Fruit fly (Drosophila melanogaster) whole organism, prepupa: ENCODE measurements around the gene CG10874.
A peak's percentile ranks its signal among the peaks of the same experiment; 100 is the strongest.

Experiments used
- Blimp-1 ChIP-seq: fragments of 200-800 bp; sonication (Bioruptor generic); optimal IDR thresholded peaks from 3 replicates; lab custom pipeline; 2017; ENCODE audit warnings: missing biosample characterization, missing genetic modification characterization, mild to moderate bottlenecking, moderate library complexity, missing genetic modification reagents
- CG10669 ChIP-seq: fragments of 200-800 bp; sonication (Bioruptor generic); optimal IDR thresholded peaks from 3 replicates; lab custom pipeline; 2018; ENCODE audit warnings: missing biosample characterization, mild to moderate bottlenecking, missing genetic modification characterization, moderate library complexity
- CG11294 ChIP-seq: fragments of 200-800 bp; sonication (Bioruptor generic); IDR thresholded peaks from 2 replicates; pipeline ENCODE4 v1.3.6; 2022; ENCODE audit warnings: missing biosample characterization, missing genetic modification characterization
- CG11762 ChIP-seq: fragments of 200-800 bp; sonication (Bioruptor generic); optimal IDR thresholded peaks from 3 replicates; lab custom pipeline; 2016; ENCODE audit warnings: missing biosample characterization, missing genetic modification characterization; ENCODE audit not compliant: insufficient read depth
- CG11902 ChIP-seq: fragments of 200-800 bp; sonication (Bioruptor generic); optimal IDR thresholded peaks from 3 replicates; lab custom pipeline; 2016; ENCODE audit warnings: missing biosample characterization, missing genetic modification characterization
- CG15336 ChIP-seq: fragments of 200-800 bp; sonication (Bioruptor generic); IDR thresholded peaks from 2 replicates; pipeline ENCODE4 v1.3.6; 2022; ENCODE audit warnings: missing biosample characterization, missing genetic modification characterization
- CG1621 ChIP-seq: fragments of 200-800 bp; sonication (Bioruptor generic); optimal IDR thresholded peaks from 3 replicates; lab custom pipeline; 2018; ENCODE audit warnings: missing biosample characterization, mild to moderate bottlenecking, missing genetic modification characterization
- CG3032 ChIP-seq: fragments of 200-800 bp; optimal IDR thresholded peaks from 2 replicates; lab custom pipeline; 2019; ENCODE audit warnings: missing biosample characterization, mild to moderate bottlenecking, missing genetic modification characterization, moderate library complexity
- CG3919 ChIP-seq: fragments of 200-800 bp; sonication (Bioruptor generic); optimal IDR thresholded peaks from 3 replicates; lab custom pipeline; 2016; ENCODE audit warnings: missing biosample characterization, missing genetic modification characterization
- CG7368 ChIP-seq: fragments of 200-800 bp; sonication (Bioruptor generic); optimal IDR thresholded peaks from 3 replicates; lab custom pipeline; 2016; ENCODE audit warnings: missing biosample characterization, missing genetic modification characterization
- CG8319 ChIP-seq: fragments of 200-800 bp; sonication (Bioruptor generic); optimal IDR thresholded peaks from 3 replicates; lab custom pipeline; 2016; ENCODE audit warnings: missing biosample characterization, missing genetic modification characterization
- CG8632 ChIP-seq: fragments of 200-800 bp; sonication (Bioruptor generic); optimal IDR thresholded peaks from 3 replicates; lab custom pipeline; 2016; ENCODE audit warnings: missing biosample characterization, missing genetic modification characterization
- Eip75B ChIP-seq: fragments of 200-800 bp; sonication (Bioruptor generic); optimal IDR thresholded peaks from 3 replicates; lab custom pipeline; 2016; ENCODE audit warnings: missing biosample characterization, missing genetic modification characterization
- Eip93F ChIP-seq: fragments of 200-800 bp; sonication (Bioruptor generic); optimal IDR thresholded peaks from 2 replicates; lab custom pipeline; 2016; ENCODE audit warnings: missing biosample characterization, mild to moderate bottlenecking, missing genetic modification characterization
- Ets21C ChIP-seq: fragments of 200-800 bp; sonication (Bioruptor generic); optimal IDR thresholded peaks from 3 replicates; lab custom pipeline; 2016; ENCODE audit warnings: missing biosample characterization, missing genetic modification characterization
- Gug ChIP-seq: fragments of 200-800 bp; sonication (Bioruptor generic); IDR thresholded peaks from 2 replicates; pipeline ENCODE4 v1.3.6; 2022; ENCODE audit warnings: missing biosample characterization, missing genetic modification characterization
- Hr4 ChIP-seq: fragments of 200-800 bp; sonication (Bioruptor generic); optimal IDR thresholded peaks from 3 replicates; lab custom pipeline; 2016; ENCODE audit warnings: missing biosample characterization, missing genetic modification characterization
- Lpt ChIP-seq: fragments of 200-800 bp; sonication (Bioruptor generic); optimal IDR thresholded peaks from 3 replicates; lab custom pipeline; 2016; ENCODE audit warnings: missing biosample characterization, missing genetic modification characterization
- Met ChIP-seq: fragments of 200-800 bp; sonication (Bioruptor generic); optimal IDR thresholded peaks from 3 replicates; lab custom pipeline; 2016; ENCODE audit warnings: missing biosample characterization, missing genetic modification characterization
- OdsH ChIP-seq: fragments of 200-800 bp; sonication (Bioruptor generic); optimal IDR thresholded peaks from 3 replicates; lab custom pipeline; 2016; ENCODE audit warnings: missing biosample characterization, missing genetic modification characterization
- Sox102F ChIP-seq: fragments of 200-800 bp; sonication (Bioruptor generic); optimal IDR thresholded peaks from 2 replicates; lab custom pipeline; 2016; ENCODE audit warnings: missing biosample characterization, mild to moderate bottlenecking, missing genetic modification characterization
- Sox14 ChIP-seq: fragments of 200-800 bp; sonication (Bioruptor generic); optimal IDR thresholded peaks from 3 replicates; lab custom pipeline; 2016; ENCODE audit warnings: missing biosample characterization, missing genetic modification characterization
- Sox15 ChIP-seq: fragments of 200-800 bp; sonication (Bioruptor generic); optimal IDR thresholded peaks from 3 replicates; lab custom pipeline; 2016; ENCODE audit warnings: missing biosample characterization, missing genetic modification characterization
- achi ChIP-seq: fragments of 200-800 bp; sonication (Bioruptor generic); optimal IDR thresholded peaks from 3 replicates; lab custom pipeline; 2016; ENCODE audit warnings: missing biosample characterization, missing genetic modification characterization
- cyc ChIP-seq: fragments of 200-800 bp; sonication (Bioruptor generic); optimal IDR thresholded peaks from 3 replicates; lab custom pipeline; 2016; ENCODE audit warnings: missing biosample characterization, missing genetic modification characterization
- dac ChIP-seq: fragments of 200-800 bp; sonication (Bioruptor generic); optimal IDR thresholded peaks from 2 replicates; lab custom pipeline; 2017; ENCODE audit warnings: missing biosample characterization, mild to moderate bottlenecking, missing genetic modification characterization
- eg ChIP-seq: fragments of 200-800 bp; sonication (Bioruptor generic); IDR thresholded peaks from 3 replicates; pipeline ENCODE4 v1.3.6; 2022; ENCODE audit warnings: missing biosample characterization, missing genetic modification characterization
- esn ChIP-seq: fragments of 200-800 bp; sonication (Bioruptor generic); optimal IDR thresholded peaks from 2 replicates; lab custom pipeline; 2016; ENCODE audit warnings: missing biosample characterization, mild to moderate bottlenecking, missing genetic modification characterization, moderate library complexity
- fd59A ChIP-seq: fragments of 200-800 bp; sonication (Bioruptor generic); optimal IDR thresholded peaks from 2 replicates; lab custom pipeline; 2017; ENCODE audit warnings: missing biosample characterization, mild to moderate bottlenecking, missing genetic modification characterization, missing genetic modification reagents
- fd85E ChIP-seq: fragments of 200-800 bp; sonication (Bioruptor generic); optimal IDR thresholded peaks from 3 replicates; lab custom pipeline; 2016; ENCODE audit warnings: missing biosample characterization, missing genetic modification characterization
- fkh ChIP-seq: fragments of 200-800 bp; sonication (Bioruptor generic); optimal IDR thresholded peaks from 3 replicates; lab custom pipeline; 2017; ENCODE audit warnings: missing biosample characterization, mild to moderate bottlenecking, missing genetic modification characterization, moderate library complexity
- lz ChIP-seq: fragments of 200-800 bp; sonication (Bioruptor generic); optimal IDR thresholded peaks from 3 replicates; lab custom pipeline; 2016; ENCODE audit warnings: missing biosample characterization, missing genetic modification characterization
- net ChIP-seq: fragments of 200-800 bp; sonication (Bioruptor generic); optimal IDR thresholded peaks from 3 replicates; lab custom pipeline; 2016; ENCODE audit warnings: missing biosample characterization, missing genetic modification characterization
- pdm3 ChIP-seq: fragments of 200-800 bp; sonication (Bioruptor generic); optimal IDR thresholded peaks from 3 replicates; lab custom pipeline; 2016; ENCODE audit warnings: missing biosample characterization, missing genetic modification characterization
- spab ChIP-seq: fragments of 200-800 bp; sonication (Bioruptor generic); optimal IDR thresholded peaks from 2 replicates; lab custom pipeline; 2017; ENCODE audit warnings: missing biosample characterization, mild to moderate bottlenecking, missing genetic modification characterization, missing genetic modification reagents
- ss ChIP-seq, 2 experiments: fragments of 200-800 bp; sonication (Bioruptor generic); optimal IDR thresholded peaks; 2 replicates in 1 of 2; 3 replicates in 1 of 2; lab custom pipeline; 2017 to 2018; ENCODE audit warnings: mild to moderate bottlenecking in 2 of 2, missing biosample characterization in 2 of 2, missing genetic modification characterization in 2 of 2, moderate library complexity in 1 of 2
- svp ChIP-seq: fragments of 200-800 bp; sonication (Bioruptor generic); peaks from one replicate; lab custom pipeline; 2016; ENCODE audit warnings: missing biosample characterization, missing genetic modification characterization
- topi ChIP-seq: fragments of 200-800 bp; sonication (Bioruptor generic); optimal IDR thresholded peaks from 3 replicates; lab custom pipeline; 2016; ENCODE audit warnings: missing biosample characterization, missing genetic modification characterization

The CG10874 gene

DNA sequence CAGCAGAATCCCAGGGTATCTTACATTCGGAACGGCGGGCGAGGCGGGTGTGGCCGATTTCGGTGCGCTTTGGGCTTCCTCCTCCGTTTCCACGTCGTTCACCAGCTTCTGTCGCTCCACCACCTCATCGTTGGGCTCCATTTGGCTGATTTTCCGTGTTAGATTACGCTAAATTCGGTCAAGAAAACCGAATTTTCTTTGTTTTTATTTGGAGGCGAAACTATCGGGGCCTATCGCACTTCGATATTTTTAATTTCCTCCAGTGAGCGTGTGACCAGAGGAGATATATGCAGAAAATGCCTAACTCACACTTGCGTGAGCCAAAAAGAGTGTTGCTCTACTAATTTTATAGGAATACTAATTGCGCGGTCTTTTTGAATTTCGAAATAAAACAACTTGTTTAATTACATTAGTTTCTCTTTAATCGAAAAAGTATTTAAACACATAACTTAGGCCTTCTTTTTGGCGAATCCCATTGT, at the start of gene CG10874:
CG10874 (minus strand) TSS at position 264 of the 479 bp plus-strand sequence.
- TF ChIP-seq Gug (GFP tag; lab: Robert Waterston, UW) (no peak), CG11902 (GFP tag; lab: Kevin White, UChicago) (no peak), spab (no peak), Hr4 (GFP tag; lab: Kevin White, UChicago) (no peak), fd59A (GFP tag; lab: Kevin White, UChicago) (no peak), CG8319 (GFP tag; lab: Kevin White, UChicago) (no peak), Sox14 (GFP tag; lab: Kevin White, UChicago) (peak; percentile 75), fd85E (GFP tag; lab: Kevin White, UChicago) (no peak), Lpt (GFP tag; lab: Kevin White, UChicago) (no peak), CG1621 (tag; lab: Kevin White, UChicago) (peak; percentile 1), Eip75B (GFP tag; lab: Kevin White, UChicago) (no peak), CG15336 (no peak), Sox102F (no peak), net (GFP tag; lab: Kevin White, UChicago) (no peak), lz (GFP tag; lab: Kevin White, UChicago) (no peak)
- TF ChIP-seq, all 60 proteins: peak for 2

DNA sequence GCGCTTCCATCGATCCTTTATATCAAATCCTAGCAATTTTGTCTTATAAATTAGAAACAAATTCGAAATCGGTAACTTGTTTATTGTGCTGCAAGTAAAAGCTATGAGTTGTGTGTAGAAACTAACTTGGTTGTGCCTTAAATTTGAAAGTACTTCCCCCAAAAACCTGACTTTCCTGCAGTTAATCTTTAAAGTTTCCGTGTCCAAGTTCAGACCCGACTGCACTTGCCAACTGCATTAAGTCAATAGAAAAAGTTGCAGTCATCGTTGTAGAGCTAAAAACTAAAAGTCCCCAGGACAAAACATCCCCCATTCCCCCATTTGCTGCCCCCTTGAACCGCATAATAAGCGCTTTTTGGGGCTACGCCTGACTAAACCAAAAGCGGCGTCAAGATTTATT, 48.3 kb upstream of the CG10874 start, which contains the start of gene Tengl1:
Tengl1 (minus strand) TSS at position 101 of the 400 bp plus-strand sequence.
- TF ChIP-seq net (GFP tag; lab: Kevin White, UChicago) (no peak), Gug (GFP tag; lab: Robert Waterston, UW) (no peak), fkh (GFP tag; lab: Kevin White, UChicago) (no peak), Sox15 (GFP tag; lab: Kevin White, UChicago) (no peak), CG8632 (no peak), cyc (no peak), pdm3 (GFP tag; lab: Kevin White, UChicago) (no peak), CG11762 (no peak)

DNA sequence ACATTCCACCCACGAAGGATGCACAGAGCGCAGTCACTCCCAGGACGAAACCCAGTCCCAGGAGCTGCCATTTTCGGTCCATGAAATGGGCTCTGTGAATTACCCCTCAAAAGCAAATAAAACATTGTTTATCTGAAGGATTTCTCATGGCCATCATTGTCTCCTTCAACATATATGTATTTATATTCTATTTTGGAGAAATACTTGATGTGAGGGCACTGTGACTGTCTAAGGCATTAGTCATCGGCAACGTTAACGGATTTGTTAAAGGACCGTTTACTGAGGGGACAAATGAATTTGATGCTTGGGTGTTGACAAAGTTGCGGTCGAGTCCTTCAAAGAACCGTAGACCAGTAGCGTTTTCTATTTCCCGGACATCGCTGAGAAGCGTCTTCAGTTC, 47.1 kb upstream of the CG10874 start, which contains the start of gene Tengl2:
Tengl2 (minus strand) TSS at position 101 of the 400 bp plus-strand sequence.
- TF ChIP-seq CG8319 (GFP tag; lab: Kevin White, UChicago) (no peak), Blimp-1 (GFP tag; lab: Kevin White, UChicago) (no peak), cyc (no peak), fd59A (GFP tag; lab: Kevin White, UChicago) (no peak), topi (GFP tag; lab: Kevin White, UChicago) (no peak), CG7368 (no peak), achi (GFP tag; lab: Kevin White, UChicago) (no peak), dac (GFP tag; lab: Kevin White, UChicago) (no peak), Gug (GFP tag; lab: Robert Waterston, UW) (no peak), CG11902 (GFP tag; lab: Kevin White, UChicago) (no peak), esn (no peak), fkh (GFP tag; lab: Kevin White, UChicago) (no peak), CG11294 (GFP tag; lab: Robert Waterston, UW) (no peak), Ets21C (GFP tag; lab: Kevin White, UChicago) (no peak)

DNA sequence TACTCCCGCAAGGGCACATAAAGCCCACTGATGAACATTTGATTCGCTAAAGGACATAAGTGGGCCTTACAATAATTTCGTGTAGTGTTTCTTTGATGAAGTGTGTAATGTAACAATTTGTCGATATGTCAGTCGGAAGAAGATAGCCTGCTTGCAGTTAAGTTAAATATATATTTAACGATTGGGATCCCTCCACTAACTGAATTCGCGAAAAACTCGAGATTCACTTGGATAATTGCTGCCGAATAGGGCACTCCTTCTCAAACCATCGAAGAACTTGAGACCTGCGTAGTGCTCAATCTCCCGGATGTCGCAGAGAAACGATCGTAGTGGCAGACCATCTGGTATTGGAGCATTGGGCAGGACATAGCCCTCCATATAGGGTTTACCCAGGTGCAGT, 46.0 kb upstream of the CG10874 start, which contains the start of gene Tengl3:
Tengl3 (minus strand) TSS at position 101 of the 400 bp plus-strand sequence.
- TF ChIP-seq ss (GFP tag; optimal IDR thresholded peaks at IDR 0.05; lab: Kevin White, UChicago): no peak
- TF ChIP-seq CG10669 (GFP tag; lab: Kevin White, UChicago): no peak

DNA sequence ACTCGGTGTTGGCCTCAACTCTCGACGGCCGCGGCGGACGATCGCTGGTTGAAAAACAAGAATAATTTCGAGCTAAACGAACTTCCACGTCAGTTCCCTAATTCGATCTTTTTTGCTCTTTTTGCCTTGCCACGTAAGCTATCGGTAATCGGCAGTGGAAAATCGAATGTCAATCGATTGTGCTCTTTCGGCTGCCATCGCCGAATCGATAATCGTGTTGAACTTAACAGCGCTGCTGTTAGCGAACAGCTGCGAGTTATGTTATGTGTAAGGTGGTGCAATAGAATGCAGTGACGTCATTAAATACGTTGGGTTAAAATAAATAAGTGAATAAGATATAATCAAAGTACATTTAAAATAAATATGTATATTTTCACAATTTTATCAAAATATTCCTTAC, 44.5 kb upstream of the CG10874 start, which contains the start of gene Sec24CD:
Sec24CD (minus strand) TSS at position 123 of the 400 bp plus-strand sequence.
- peak; percentile 33 for TF ChIP-seq svp
- peak; percentile 40; the same call in 1 of the 3 replicates for TF ChIP-seq eg (GFP tag; lab: Robert Waterston, UW)
- TF ChIP-seq esn: peak; percentile 36
- TF ChIP-seq OdsH (GFP tag; lab: Kevin White, UChicago): no peak
- peak; percentile 13 for TF ChIP-seq CG3032 (tag; lab: Kevin White, UChicago)
- TF ChIP-seq Eip93F (GFP tag; lab: Kevin White, UChicago): peak; percentile 9
- TF ChIP-seq CG15336: peak; percentile 13; the same call in 1 of the 2 replicates
- TF ChIP-seq Met: no peak
- TF ChIP-seq CG3919 (GFP tag; lab: Kevin White, UChicago): no peak
